Fruit fly (Drosophila melanogaster) Kc167 (cell line): ENCODE results near the gene CG14913.

Experiments used
- Myc ChIP-seq: fragments of >200 bp; optimal IDR thresholded peaks from 2 replicates; lab custom pipeline; 2017; ENCODE audit warnings: missing external identifiers
- Sin3A ChIP-seq: fragments of >200 bp; optimal IDR thresholded peaks from 2 replicates; lab custom pipeline; 2018; ENCODE audit warnings: missing external identifiers
- h ChIP-seq: fragments of >200 bp; optimal IDR thresholded peaks from 3 replicates; lab custom pipeline; 2018; ENCODE audit warnings: missing external identifiers
- insv ChIP-seq: fragments of >200 bp; optimal IDR thresholded peaks from 3 replicates; lab custom pipeline; 2018; ENCODE audit warnings: missing external identifiers
- psq ChIP-seq: fragments of >200 bp; optimal IDR thresholded peaks from 2 replicates; lab custom pipeline; 2017; ENCODE audit warnings: missing external identifiers
- ttk ChIP-seq: sonication (Bioruptor generic); optimal IDR thresholded peaks from 2 replicates; lab custom pipeline; 2017; ENCODE audit warnings: missing external identifiers

Gene CG14913

dm6 chr2L:11065106-11065878, 48.5 kb downstream of the CG14913 start:
- no peak for TF ChIP-seq Sin3A (lab: Kevin White, UChicago)
- TF ChIP-seq Myc (lab: Kevin White, UChicago), result no peak
- no peak for TF ChIP-seq ttk (lab: Kevin White, UChicago)
- no peak for TF ChIP-seq insv (lab: Kevin White, UChicago)
- TF ChIP-seq h, result no peak
- no peak for TF ChIP-seq psq (lab: Kevin White, UChicago)

- TF ChIP-seq insv (lab: Kevin White, UChicago) (no peak), ttk (lab: Kevin White, UChicago) (no peak), h (no peak), psq (lab: Kevin White, UChicago) (no peak), Myc (lab: Kevin White, UChicago) (no peak), Sin3A (lab: Kevin White, UChicago) (no peak)
Observed at dm6 chr2L:11065932-11066823, 49.4 kb downstream of the CG14913 start.

DNA sequence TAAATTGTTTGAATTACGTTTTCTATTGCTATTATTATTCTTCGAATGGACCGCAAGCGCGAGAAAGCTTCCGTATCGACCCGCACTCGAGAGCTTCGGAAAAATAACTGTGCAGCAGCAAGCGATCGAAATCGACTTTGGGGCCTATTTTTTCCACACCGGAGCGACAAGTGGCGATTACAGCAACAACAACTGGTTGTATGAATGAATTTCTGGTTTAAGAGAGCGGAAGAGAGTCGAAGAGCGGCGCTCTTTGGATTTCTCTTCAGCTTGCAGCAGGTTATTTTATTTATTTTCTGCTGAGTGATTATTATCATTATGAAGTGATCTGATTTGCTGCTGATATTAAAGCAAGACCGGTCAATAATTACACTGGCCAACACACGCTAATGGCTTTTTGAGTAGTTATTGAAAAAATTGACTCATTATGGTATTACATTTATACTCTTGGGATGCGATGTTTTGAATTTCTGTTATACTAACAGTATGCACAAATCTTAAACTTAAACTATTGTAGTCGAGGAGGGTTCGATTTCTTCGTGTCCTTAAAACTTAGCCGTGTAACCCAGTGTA, 50.2 kb downstream of the CG14913 start, which contains the start of gene Samuel:
Gene Samuel, minus strand, starts transcription at position 112 of the 573 bp plus-strand sequence.
- TF ChIP-seq Sin3A (lab: Kevin White, UChicago) (no peak), Myc (lab: Kevin White, UChicago) (no peak), h (no peak), psq (lab: Kevin White, UChicago) (no peak), insv (lab: Kevin White, UChicago) (no peak), ttk (lab: Kevin White, UChicago) (no peak)

- no peak for TF ChIP-seq Myc (lab: Kevin White, UChicago)
- no peak for TF ChIP-seq psq (lab: Kevin White, UChicago)
- TF ChIP-seq ttk (lab: Kevin White, UChicago), result no peak
- TF ChIP-seq insv (lab: Kevin White, UChicago), result no peak
- TF ChIP-seq Sin3A (lab: Kevin White, UChicago), result no peak
- TF ChIP-seq h, result no peak
Observed at dm6 chr2L:11067970-11068369, 51.2 kb downstream of the CG14913 start.
